Worm (Caenorhabditis elegans) whole organism, L4/young adult: ENCODE measurements around the gene T25B9.9.

Experiments
- W03F9.2 ChIP-seq: fragments of 150-350 bp; optimal IDR thresholded peaks from 2 replicates; lab custom pipeline; 2014; ENCODE audit warnings: missing biosample characterization, missing genetic modification characterization
- dao-5 ChIP-seq: sonication (generic microtip); optimal IDR thresholded peaks from 2 replicates; lab custom pipeline; 2016; ENCODE audit warnings: missing genotype, missing genetic modification characterization, moderate library complexity, missing compliant biosample characterization
- him-1 ChIP-seq: sonication (generic microtip); optimal IDR thresholded peaks from 2 replicates; lab custom pipeline; 2016; ENCODE audit warnings: missing genotype, missing genetic modification reagents, missing genetic modification characterization, missing compliant biosample characterization

ce11 chrIV:10778582-10778981 is 9.1 kb downstream of the T25B9.9 start:
- TF ChIP-seq him-1 (tag; lab: Kevin White, UChicago), result no peak
- no peak for TF ChIP-seq W03F9.2 (tag; lab: Kevin White, UChicago)
- no peak for TF ChIP-seq dao-5 (tag; lab: Kevin White, UChicago)
